Fruit fly (Drosophila melanogaster): ENCODE data around the gene Cralbp.

- TF ChIP-seq CG8478 (optimal IDR thresholded peaks at IDR 0.05) (no peak), CTCF (optimal IDR thresholded peaks at IDR 0.05) (no peak)
Observed at dm6 chr3L:5788823-5789222, 2.3 kb upstream of the Cralbp start.

All from S2 (cell line).